Fruit fly (Drosophila melanogaster): ENCODE results near the gene Mayo.

DNA sequence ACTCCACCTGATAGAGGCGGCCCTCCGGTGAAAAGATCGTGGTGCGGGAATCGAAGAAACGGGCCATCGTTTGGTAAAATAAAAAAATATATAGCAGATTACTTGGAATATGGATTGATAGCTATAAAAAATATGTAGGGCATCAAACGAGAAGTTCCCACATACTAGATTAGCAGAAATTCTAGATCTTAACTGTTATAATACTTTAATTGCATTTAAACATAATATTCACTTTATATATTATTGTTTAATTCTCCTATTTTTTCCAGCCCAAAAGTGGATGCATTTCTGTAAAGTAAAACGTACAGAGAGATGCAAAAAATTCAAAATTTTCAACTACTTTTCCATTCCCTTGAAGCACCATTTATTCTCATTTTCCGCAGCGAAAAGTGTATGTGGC lies 14.3 kb upstream of the Mayo start, which contains the start of gene Prosalpha3T:
- TF ChIP-seq Blimp-1 (GFP tag; optimal IDR thresholded peaks at IDR 0.05) (no peak), dsx (GFP tag; optimal IDR thresholded peaks at IDR 0.05; ENCODE audit: poor library complexity, severe bottlenecking) (no peak), Sox14 (GFP tag; optimal IDR thresholded peaks at IDR 0.05) (no peak), Eip78C (GFP tag) (no peak), vri (GFP tag; optimal IDR thresholded peaks at IDR 0.05) (no peak), acj6 (GFP tag; optimal IDR thresholded peaks at IDR 0.05) (no peak), CG8119 (GFP tag; IDR thresholded peaks at IDR 0.05) (no peak), Eip93F (GFP tag; optimal IDR thresholded peaks at IDR 0.05) (no peak)

Data from whole organism, prepupa.